Worm (Caenorhabditis elegans) whole organism, late embryonic: ENCODE results near the gene pat-12.
"Not testable (repeated sequence)": the region's sequence is repeated elsewhere in the genome, so short reads cannot be mapped to it uniquely, and the experiment has no call there.

ENCODE experiments used
- C38D4.7 ChIP-seq: fragments of 200-800 bp; sonication (Bioruptor generic); optimal IDR thresholded peaks from 2 replicates; lab custom pipeline; 2018; ENCODE audit warnings: mild to moderate bottlenecking, missing genetic modification characterization, moderate library complexity, missing compliant biosample characterization
- F13H6.1 ChIP-seq: sonication (generic microtip); optimal IDR thresholded peaks from 2 replicates; lab custom pipeline; 2016; ENCODE audit warnings: missing genetic modification characterization, missing compliant biosample characterization
- K09A11.1 ChIP-seq: sonication (generic microtip); optimal IDR thresholded peaks from 2 replicates; lab custom pipeline; 2017; ENCODE audit warnings: antibody characterized with exemption, mild to moderate bottlenecking, missing genetic modification characterization, missing compliant biosample characterization; ENCODE audit not compliant: insufficient read depth
- T23F11.4 ChIP-seq: fragments of 200-800 bp; sonication (Bioruptor generic); optimal IDR thresholded peaks from 2 replicates; lab custom pipeline; 2018; ENCODE audit warnings: mild to moderate bottlenecking, missing genetic modification characterization, missing compliant biosample characterization
- Y22D7AL.16 ChIP-seq: sonication (generic microtip); optimal IDR thresholded peaks from 2 replicates; lab custom pipeline; 2016; ENCODE audit warnings: missing genetic modification characterization, missing compliant biosample characterization
- ahr-1 ChIP-seq: sonication (generic microtip); optimal IDR thresholded peaks from 2 replicates; lab custom pipeline; 2016; ENCODE audit warnings: missing genetic modification characterization, missing compliant biosample characterization
- ceh-14 ChIP-seq: sonication (generic microtip); optimal IDR thresholded peaks from 2 replicates; lab custom pipeline; 2016; ENCODE audit warnings: missing genotype, missing genetic modification characterization, missing compliant biosample characterization
- ceh-2 ChIP-seq: sonication (generic microtip); optimal IDR thresholded peaks from 2 replicates; lab custom pipeline; 2016; ENCODE audit warnings: missing genotype, missing genetic modification characterization, missing compliant biosample characterization
- ceh-24 ChIP-seq: sonication (generic microtip); optimal IDR thresholded peaks from 2 replicates; lab custom pipeline; 2016; ENCODE audit warnings: mild to moderate bottlenecking, missing genetic modification characterization, missing compliant biosample characterization
- ceh-30 ChIP-seq: fragments of 150-350 bp; optimal IDR thresholded peaks from 2 replicates; lab custom pipeline; 2014; ENCODE audit warnings: missing biosample characterization, missing genetic modification characterization
- ceh-48 ChIP-seq: sonication (generic microtip); optimal IDR thresholded peaks from 2 replicates; lab custom pipeline; 2016; ENCODE audit warnings: missing genetic modification characterization, inconsistent platforms, missing compliant biosample characterization
- ceh-6 ChIP-seq: fragments of 200-800 bp; sonication (Bioruptor generic); optimal IDR thresholded peaks from 2 replicates; lab custom pipeline; 2018; ENCODE audit warnings: mild to moderate bottlenecking, missing genetic modification characterization, missing compliant biosample characterization
- eyg-1 ChIP-seq: sonication (generic microtip); optimal IDR thresholded peaks from 2 replicates; lab custom pipeline; 2016; ENCODE audit warnings: missing genotype, missing genetic modification characterization, missing compliant biosample characterization
- fkh-10 ChIP-seq: fragments of 150-350 bp; optimal IDR thresholded peaks from 2 replicates; lab custom pipeline; 2014; ENCODE audit warnings: missing biosample characterization, missing genetic modification reagents, missing genetic modification characterization
- fkh-6 ChIP-seq: sonication (generic microtip); optimal IDR thresholded peaks from 2 replicates; lab custom pipeline; 2016; ENCODE audit warnings: missing genetic modification characterization, missing compliant biosample characterization
- gmeb-2 ChIP-seq: sonication (generic microtip); optimal IDR thresholded peaks from 2 replicates; lab custom pipeline; 2016; ENCODE audit warnings: missing genetic modification characterization, inconsistent platforms, missing compliant biosample characterization
- hlh-13 ChIP-seq: fragments of 200-800 bp; sonication (Bioruptor generic); optimal IDR thresholded peaks from 2 replicates; lab custom pipeline; 2018; ENCODE audit warnings: mild to moderate bottlenecking, missing genetic modification characterization, missing compliant biosample characterization
- hlh-6 ChIP-seq: sonication (generic microtip); optimal IDR thresholded peaks from 2 replicates; lab custom pipeline; 2016; ENCODE audit warnings: missing genotype, missing genetic modification characterization, missing compliant biosample characterization
- hlh-8 ChIP-seq: sonication (generic microtip); optimal IDR thresholded peaks from 2 replicates; lab custom pipeline; 2016; ENCODE audit warnings: missing genotype, missing genetic modification characterization, missing compliant biosample characterization
- lim-6 ChIP-seq: sonication (generic microtip); optimal IDR thresholded peaks from 2 replicates; lab custom pipeline; 2016; ENCODE audit warnings: missing genetic modification characterization, missing compliant biosample characterization
- mec-3 ChIP-seq: sonication (generic microtip); optimal IDR thresholded peaks from 2 replicates; lab custom pipeline; 2016; ENCODE audit warnings: borderline replicate concordance, missing genetic modification characterization, missing compliant biosample characterization
- nfya-1 ChIP-seq: sonication (generic microtip); optimal IDR thresholded peaks from 2 replicates; lab custom pipeline; 2017; ENCODE audit warnings: missing genetic modification characterization, mild to moderate bottlenecking, missing compliant biosample characterization, antibody characterized with exemption, moderate library complexity
- npax-4 ChIP-seq: sonication (generic microtip); optimal IDR thresholded peaks from 2 replicates; lab custom pipeline; 2016; ENCODE audit warnings: missing genetic modification characterization, missing compliant biosample characterization
- pat-9 ChIP-seq: fragments of 200-800 bp; sonication (Bioruptor generic); optimal IDR thresholded peaks from 2 replicates; lab custom pipeline; 2018; ENCODE audit warnings: mild to moderate bottlenecking, missing genetic modification characterization, moderate library complexity, missing compliant biosample characterization
- pqm-1 ChIP-seq: sonication (generic microtip); optimal IDR thresholded peaks from 2 replicates; lab custom pipeline; 2016; ENCODE audit warnings: missing genetic modification characterization, missing compliant biosample characterization
- pros-1 ChIP-seq: fragments of 150-350 bp; optimal IDR thresholded peaks from 2 replicates; lab custom pipeline; 2014; ENCODE audit warnings: missing biosample characterization, missing genetic modification reagents, missing genetic modification characterization
- ref-2 ChIP-seq: sonication (generic microtip); optimal IDR thresholded peaks from 2 replicates; lab custom pipeline; 2016; ENCODE audit warnings: missing genetic modification characterization, missing compliant biosample characterization
- rnt-1 ChIP-seq: sonication (generic microtip); optimal IDR thresholded peaks from 2 replicates; lab custom pipeline; 2016; ENCODE audit warnings: missing genetic modification characterization, missing compliant biosample characterization
- sox-2 ChIP-seq: fragments of 200-800 bp; sonication (Bioruptor generic); IDR thresholded peaks from 2 replicates; pipeline ENCODE4 v1.3.6; 2022; ENCODE audit warnings: missing genetic modification reagents, missing genetic modification characterization, missing compliant biosample characterization
- ttx-3 ChIP-seq: sonication (generic microtip); optimal IDR thresholded peaks from 2 replicates; lab custom pipeline; 2016; ENCODE audit warnings: missing genetic modification reagents, missing genetic modification characterization, missing compliant biosample characterization
- unc-55 ChIP-seq: sonication (generic microtip); optimal IDR thresholded peaks from 2 replicates; lab custom pipeline; 2017; ENCODE audit warnings: missing biosample characterization, missing genetic modification reagents, missing genetic modification characterization

Gene pat-12

DNA sequence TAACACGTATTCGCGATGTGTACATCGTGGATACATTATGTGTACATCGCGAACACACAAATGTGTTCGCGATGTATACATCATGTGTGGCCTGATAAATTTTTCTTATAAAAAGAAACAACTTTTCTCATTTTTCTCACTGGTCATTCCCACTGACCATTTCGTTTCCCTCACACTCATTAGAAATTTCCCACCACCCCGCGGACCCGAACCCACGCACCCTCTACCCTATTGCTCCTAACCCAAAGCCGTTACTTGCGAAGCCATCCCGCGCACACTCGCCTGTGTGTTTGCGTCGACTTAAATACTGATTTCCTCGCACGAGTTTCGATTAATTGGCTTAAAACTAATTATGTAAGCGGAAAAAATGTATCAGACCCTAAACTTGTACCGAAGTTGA lies 53.4 kb downstream of the pat-12 start:
- no peak for TF ChIP-seq pqm-1
- TF ChIP-seq hlh-13 = no peak
- no peak for TF ChIP-seq ahr-1 (tag; lab: Kevin White, UChicago)
- TF ChIP-seq F13H6.1 = no peak
- TF ChIP-seq ceh-2 (tag; lab: Kevin White, UChicago) = no peak
- TF ChIP-seq hlh-8 (tag; lab: Kevin White, UChicago) = no peak
- TF ChIP-seq hlh-6 = no peak
- TF ChIP-seq eyg-1 (tag; lab: Kevin White, UChicago) = no peak
- TF ChIP-seq pat-9 = no peak
- no peak for TF ChIP-seq gmeb-2 (tag; lab: Kevin White, UChicago)
- no peak for TF ChIP-seq ceh-48 (tag; lab: Kevin White, UChicago)
- TF ChIP-seq npax-4 (tag; lab: Kevin White, UChicago) = no peak
- TF ChIP-seq unc-55 (GFP tag; lab: Kevin White, UChicago) = no peak
- no peak for TF ChIP-seq Y22D7AL.16
- no peak for TF ChIP-seq C38D4.7 (GFP tag; lab: Kevin White, UChicago)
- no peak for TF ChIP-seq mec-3

DNA sequence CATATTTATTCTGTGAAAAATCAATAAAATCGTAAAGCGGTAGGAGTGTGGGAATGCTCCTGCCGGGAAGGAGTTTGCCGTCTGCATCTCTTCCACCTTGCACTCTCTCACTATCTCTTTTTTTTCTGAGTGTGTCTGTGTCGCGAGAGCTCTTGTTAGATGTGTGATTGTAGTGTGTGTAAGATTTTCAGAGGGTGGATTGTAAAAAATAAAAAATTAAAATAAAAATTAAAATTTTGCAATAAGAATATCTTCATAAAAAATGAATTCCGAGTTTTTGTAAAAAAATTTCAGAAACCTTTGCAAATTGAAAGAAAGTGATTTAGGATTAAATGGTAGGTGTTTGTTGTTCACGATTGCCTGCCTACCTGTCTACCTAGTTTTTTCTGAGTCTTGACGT lies 55.9 kb downstream of the pat-12 start, which contains the start of gene sel-15:
Gene sel-15 (minus strand): TSS at position 101 of the 400 bp plus-strand sequence.
- TF ChIP-seq rnt-1 (tag; lab: Kevin White, UChicago) = no peak
- no peak for TF ChIP-seq hlh-8 (tag; lab: Kevin White, UChicago)
- TF ChIP-seq hlh-13 = no peak
- no peak for TF ChIP-seq K09A11.1 (tag; lab: Kevin White, UChicago)
- TF ChIP-seq lim-6 = no peak
- TF ChIP-seq ceh-6 (GFP tag; lab: Kevin White, UChicago) = no peak
- TF ChIP-seq ceh-2 (tag; lab: Kevin White, UChicago) = no peak
- no peak for TF ChIP-seq ceh-30 (tag; lab: Kevin White, UChicago)
- no peak for TF ChIP-seq fkh-10

DNA sequence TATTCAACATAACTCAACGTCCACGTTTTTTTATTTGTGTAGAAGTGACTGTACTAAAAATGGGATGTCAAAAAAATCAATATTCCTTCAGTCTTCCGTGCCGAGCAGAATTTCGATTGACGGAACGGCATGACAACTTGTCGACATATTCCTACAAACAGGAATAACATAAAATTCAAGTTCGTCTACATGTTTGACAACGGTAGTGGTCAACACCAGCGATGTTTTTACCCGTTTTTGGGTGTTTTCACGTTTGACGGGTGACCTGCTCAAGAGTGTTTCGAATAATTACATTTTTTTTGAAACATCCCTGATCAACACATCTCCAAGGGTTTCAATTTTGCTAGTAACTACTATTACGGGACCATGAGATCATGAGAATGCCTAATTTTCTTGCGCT lies 60.3 kb downstream of the pat-12 start, which contains the start of gene W02B3.7:
Gene W02B3.7 (minus strand): TSS at position 101 of the 400 bp plus-strand sequence.
- TF ChIP-seq fkh-6 (no peak), sox-2 (GFP tag; lab: Robert Waterston, UW) (no peak), ttx-3 (tag; lab: Kevin White, UChicago) (no peak), nfya-1 (tag; lab: Kevin White, UChicago) (no peak)

DNA sequence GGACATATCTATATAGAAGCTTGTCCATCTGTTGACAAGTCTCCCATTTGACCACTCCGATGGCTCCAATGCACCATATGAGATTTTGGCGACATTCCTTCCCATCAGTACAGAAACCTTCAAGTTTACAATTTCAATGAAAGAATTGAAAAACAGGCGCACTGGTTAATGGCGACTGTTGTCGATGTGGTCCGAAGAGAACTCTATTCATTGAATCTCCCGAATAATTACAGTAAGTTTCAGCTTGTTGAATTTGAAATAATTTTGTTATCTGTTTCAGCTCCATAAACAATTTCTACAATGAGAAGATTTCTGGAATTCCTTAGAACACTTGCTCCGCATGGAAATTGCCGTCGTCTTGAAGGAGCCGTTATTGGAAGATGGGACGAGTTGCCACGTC lies 63.4 kb downstream of the pat-12 start, which contains the start of gene elf-1:
Gene elf-1 (plus strand): TSS at position 301 of the 400 bp plus-strand sequence.
- not testable (repeated sequence) for TF ChIP-seq ceh-24 (tag; lab: Kevin White, UChicago); T23F11.4; pros-1

DNA sequence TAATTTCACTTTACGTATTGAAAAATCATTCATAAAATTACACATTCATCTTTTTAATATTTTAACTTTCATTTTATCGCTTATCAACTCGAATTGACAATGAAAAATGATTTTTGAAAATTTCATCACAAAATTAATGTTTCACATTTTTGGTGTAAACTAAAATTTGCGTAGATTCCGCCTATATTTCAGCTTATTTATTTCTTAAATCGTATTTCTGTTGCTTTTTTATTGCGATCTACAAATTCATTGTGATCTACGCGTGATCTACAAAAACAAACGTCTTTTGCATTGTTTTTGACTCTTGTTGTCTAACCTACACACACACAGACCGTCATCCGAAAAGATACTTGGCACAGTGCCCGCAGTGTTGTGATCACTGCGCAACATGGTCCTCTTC lies 64.1 kb downstream of the pat-12 start:
- no peak for TF ChIP-seq sox-2 (GFP tag; lab: Robert Waterston, UW)
- TF ChIP-seq ceh-14 (tag; lab: Kevin White, UChicago) = no peak
- TF ChIP-seq ref-2 (tag; lab: Kevin White, UChicago) = no peak
- TF ChIP-seq, all 69 proteins: peak for 0

ce11 chrIII:683318-683717 lies 68.9 kb downstream of the pat-12 start, which contains the start of gene W02B3.4:
W02B3.4 (minus strand) TSS chrIII:683418.
- no peak for TF ChIP-seq pat-9
